Fruit fly (Drosophila melanogaster) whole organism, embryonic: Measurements from ENCODE around the gene Mocs2B.

ENCODE experiments used
- CG15696 ChIP-seq: fragments of 200-800 bp; sonication (Bioruptor generic); optimal IDR thresholded peaks from 2 replicates; lab custom pipeline; 2019; ENCODE audit warnings: missing biosample characterization, mild to moderate bottlenecking, missing genetic modification characterization, moderate library complexity
- nom ChIP-seq: fragments of 200-800 bp; sonication (Bioruptor generic); optimal IDR thresholded peaks from 2 replicates; lab custom pipeline; 2017; ENCODE audit warnings: missing biosample characterization, missing genetic modification characterization, mild to moderate bottlenecking, moderate library complexity, missing genetic modification reagents
- p53 ChIP-seq: fragments of 200-800 bp; sonication (Bioruptor generic); optimal IDR thresholded peaks from 2 replicates; lab custom pipeline; 2016; ENCODE audit warnings: missing biosample characterization, missing genetic modification characterization
- sc ChIP-seq, 3 experiments: fragments of >200 bp in 2 of 3; fragments of 200-800 bp in 1 of 3; sonication (Bioruptor generic) in 1 of 3; optimal IDR thresholded peaks; 2 replicates in 2 of 3; 3 replicates in 1 of 3; lab custom pipeline; 2017; ENCODE audit warnings: mild to moderate bottlenecking in 1 of 3, missing biosample characterization in 1 of 3, missing genetic modification characterization in 1 of 3, missing genetic modification reagents in 1 of 3
- sens-2 ChIP-seq: fragments of 200-800 bp; sonication (Bioruptor generic); IDR thresholded peaks from 2 replicates; pipeline ENCODE4 v1.3.6; 2022; ENCODE audit warnings: missing biosample characterization, missing genetic modification characterization

dm6 chr3R:25122736-25123211 lies 4.4 kb downstream of the Mocs2B start, which contains the start of the genes CG31510 and TTLL5:
- TF ChIP-seq sens-2 (GFP tag; lab: Robert Waterston, UW) (no peak), p53 (GFP tag; lab: Kevin White, UChicago) (no peak), CG15696 (tag; lab: Kevin White, UChicago) (no peak), nom (GFP tag; lab: Kevin White, UChicago) (no peak), sc (optimal IDR thresholded peaks at IDR 0.05; lab: Kevin White, UChicago) (no peak), sc (GFP tag; optimal IDR thresholded peaks at IDR 0.05; lab: Kevin White, UChicago) (no peak)
